Fruit fly (Drosophila melanogaster): ENCODE data around the gene CG12991.
A peak's percentile ranks its signal among the peaks of the same experiment; 100 is the strongest.

CG12991 gene

dm6 chrX:17543324-17543723 lies 36.3 kb upstream of the CG12991 start (continued):
- TF ChIP-seq HLH106 (tag; optimal IDR thresholded peaks at IDR 0.05), result peak; percentile 57
- TF ChIP-seq woc (GFP tag; optimal IDR thresholded peaks at IDR 0.05), result peak; percentile 1
- no peak for TF ChIP-seq pan (optimal IDR thresholded peaks at IDR 0.05)
- no peak for TF ChIP-seq brk (GFP tag; optimal IDR thresholded peaks at IDR 0.05)
- peak; percentile 62 for TF ChIP-seq Sp1 (GFP tag; optimal IDR thresholded peaks at IDR 0.05)
- peak; percentile 44 for TF ChIP-seq ey (GFP tag; optimal IDR thresholded peaks at IDR 0.05)
- no peak for TF ChIP-seq dl (GFP tag; optimal IDR thresholded peaks at IDR 0.05; ENCODE audit: insufficient read depth in 1 of 2, partially characterized antibody in 2 of 2)
- no peak for TF ChIP-seq Hr83 (GFP tag; optimal IDR thresholded peaks at IDR 0.05; ENCODE audit: poor library complexity, severe bottlenecking)

- no peak for TF ChIP-seq Abd-B (GFP tag; optimal IDR thresholded peaks at IDR 0.05)
- no peak for TF ChIP-seq Hnf4 (GFP tag; optimal IDR thresholded peaks at IDR 0.05)
- TF ChIP-seq tai (GFP tag; optimal IDR thresholded peaks at IDR 0.05), result no peak
- TF ChIP-seq CG9705 (GFP tag; optimal IDR thresholded peaks at IDR 0.05), result no peak
- no peak for TF ChIP-seq Dfd (GFP tag; optimal IDR thresholded peaks at IDR 0.05)
- no peak for TF ChIP-seq foxo (GFP tag; optimal IDR thresholded peaks at IDR 0.05)
- TF ChIP-seq dsf (GFP tag; optimal IDR thresholded peaks at IDR 0.05; ENCODE audit: borderline replicate concordance), result no peak
- no peak for TF ChIP-seq usp (GFP tag; optimal IDR thresholded peaks at IDR 0.05)
- TF ChIP-seq sage (GFP tag; optimal IDR thresholded peaks at IDR 0.05), result no peak
- TF ChIP-seq h (GFP tag; optimal IDR thresholded peaks at IDR 0.05), result no peak
- no peak for TF ChIP-seq Jra (GFP tag; optimal IDR thresholded peaks at IDR 0.05)
- no peak for TF ChIP-seq sv (GFP tag; optimal IDR thresholded peaks at IDR 0.05)
These were observed 35.3 kb upstream of the CG12991 start for dm6 chrX:17544409-17544808.

DNA sequence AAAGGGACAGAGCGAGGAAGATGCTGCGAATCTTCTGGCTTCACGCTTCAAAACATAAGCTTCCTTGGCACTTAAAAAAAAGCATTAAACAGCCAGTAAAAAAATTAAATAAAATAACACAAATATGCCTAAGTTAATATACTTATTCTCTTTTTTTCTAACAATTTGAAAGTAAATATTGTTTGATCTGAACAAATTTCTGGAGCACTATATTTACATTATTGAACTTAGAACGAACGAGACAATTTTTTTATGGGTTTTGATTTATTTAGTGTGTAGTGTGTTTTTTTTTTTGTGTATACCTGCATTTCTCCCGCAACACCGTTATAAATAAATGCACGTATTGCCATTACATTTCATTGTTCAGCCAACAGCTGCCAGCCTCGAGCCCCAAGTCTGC lies 34.1 kb upstream of the CG12991 start:
- TF ChIP-seq rgr (GFP tag; optimal IDR thresholded peaks at IDR 0.05) (no peak), foxo (GFP tag; optimal IDR thresholded peaks at IDR 0.05) (peak in 1 of 2 experiments; percentile 66), dl (GFP tag; optimal IDR thresholded peaks at IDR 0.05; ENCODE audit: insufficient read depth in 1 of 2, partially characterized antibody in 2 of 2) (no peak), tai (GFP tag; optimal IDR thresholded peaks at IDR 0.05) (no peak), psq (GFP tag; optimal IDR thresholded peaks at IDR 0.05) (peak; percentile 38), pan (optimal IDR thresholded peaks at IDR 0.05) (no peak), CG32264 (GFP tag; optimal IDR thresholded peaks at IDR 0.05) (no peak), jim (GFP tag; optimal IDR thresholded peaks at IDR 0.05) (no peak), Jra (GFP tag; optimal IDR thresholded peaks at IDR 0.05) (no peak), CG9705 (GFP tag; optimal IDR thresholded peaks at IDR 0.05) (no peak), OdsH (GFP tag; optimal IDR thresholded peaks at IDR 0.05) (no peak), Hr78 (GFP tag; optimal IDR thresholded peaks at IDR 0.05) (no peak), lola (GFP tag; optimal IDR thresholded peaks at IDR 0.05) (no peak), sage (GFP tag; optimal IDR thresholded peaks at IDR 0.05) (no peak), fru (GFP tag; optimal IDR thresholded peaks at IDR 0.05) (peak; percentile 61), h (GFP tag; optimal IDR thresholded peaks at IDR 0.05) (peak; percentile 14), GATAd (GFP tag; optimal IDR thresholded peaks at IDR 0.05) (no peak), Hr83 (GFP tag; optimal IDR thresholded peaks at IDR 0.05; ENCODE audit: poor library complexity, severe bottlenecking) (no peak), N (GFP tag; optimal IDR thresholded peaks at IDR 0.05) (no peak), Hnf4 (GFP tag; optimal IDR thresholded peaks at IDR 0.05) (no peak), sv (GFP tag; optimal IDR thresholded peaks at IDR 0.05) (no peak), Dfd (GFP tag; optimal IDR thresholded peaks at IDR 0.05) (no peak), brk (GFP tag; optimal IDR thresholded peaks at IDR 0.05) (no peak), HLH106 (tag; optimal IDR thresholded peaks at IDR 0.05) (peak; percentile 6), Abd-B (GFP tag; optimal IDR thresholded peaks at IDR 0.05) (no peak), dmrt93B (GFP tag; optimal IDR thresholded peaks at IDR 0.05) (no peak), Mio (GFP tag; optimal IDR thresholded peaks at IDR 0.05) (no peak), usp (GFP tag; optimal IDR thresholded peaks at IDR 0.05) (no peak), Myc (optimal IDR thresholded peaks at IDR 0.05) (no peak), Rel (GFP tag; optimal IDR thresholded peaks at IDR 0.05) (no peak), Rel (tag; optimal IDR thresholded peaks at IDR 0.05) (no peak), woc (GFP tag; optimal IDR thresholded peaks at IDR 0.05) (no peak), CrebA (GFP tag; optimal IDR thresholded peaks at IDR 0.05; ENCODE audit: borderline replicate concordance) (no peak), Dif (GFP tag; optimal IDR thresholded peaks at IDR 0.05; ENCODE audit: partially characterized antibody) (no peak), Sp1 (GFP tag; optimal IDR thresholded peaks at IDR 0.05) (peak; percentile 9), br (GFP tag; optimal IDR thresholded peaks at IDR 0.05) (no peak), dsf (GFP tag; optimal IDR thresholded peaks at IDR 0.05; ENCODE audit: borderline replicate concordance) (no peak), Vsx2 (GFP tag; optimal IDR thresholded peaks at IDR 0.05; ENCODE audit: partially characterized antibody) (no peak), ey (GFP tag; optimal IDR thresholded peaks at IDR 0.05) (no peak)

Measured in whole organism, wandering third instar larva.